Fruit fly (Drosophila melanogaster): Measurements from ENCODE around the gene CG33673.

The CG33673 gene

dm6 chr2L:1973957-1974356 lies 27.4 kb upstream of the CG33673 start, which contains the start of gene Der-1 (continued):
- TF ChIP-seq gcm2 (GFP tag; optimal IDR thresholded peaks at IDR 0.05) (no peak), CG11085 (GFP tag; IDR thresholded peaks at IDR 0.05) (no peak), corto (GFP tag; optimal IDR thresholded peaks at IDR 0.05) (no peak), CG12769 (tag; optimal IDR thresholded peaks at IDR 0.05) (no peak), nom (GFP tag; optimal IDR thresholded peaks at IDR 0.05) (no peak), CG3847 (GFP tag; IDR thresholded peaks at IDR 0.05) (no peak), D19A (tag; optimal IDR thresholded peaks at IDR 0.05) (no peak), croc (GFP tag; conservative IDR thresholded peaks at IDR 0.05) (no peak), HLH4C (GFP tag; IDR thresholded peaks at IDR 0.05; ENCODE audit: partially characterized antibody) (peak; percentile 79), dmrt11E (tag; optimal IDR thresholded peaks at IDR 0.05) (no peak), CG5180 (GFP tag; optimal IDR thresholded peaks at IDR 0.05) (no peak), CG9817 (tag; optimal IDR thresholded peaks at IDR 0.05) (no peak), gsb (GFP tag; IDR thresholded peaks at IDR 0.05) (no peak), bowl (GFP tag; IDR thresholded peaks at IDR 0.05) (no peak), rib (GFP tag; IDR thresholded peaks at IDR 0.05) (no peak), CG7928 (GFP tag; optimal IDR thresholded peaks at IDR 0.05) (no peak), Drgx (GFP tag; IDR thresholded peaks at IDR 0.05) (no peak), cwo (GFP tag; optimal IDR thresholded peaks at IDR 0.05) (no peak), CG11504 (tag; optimal IDR thresholded peaks at IDR 0.05) (no peak), vfl (GFP tag; optimal IDR thresholded peaks at IDR 0.05) (no peak), CTCF (GFP tag; optimal IDR thresholded peaks at IDR 0.05) (no peak), CG10543 (GFP tag; optimal IDR thresholded peaks at IDR 0.05) (no peak), slbo (GFP tag; IDR thresholded peaks at IDR 0.05) (peak; percentile 29; the same call in 1 of the 2 replicates), HmgZ (tag; optimal IDR thresholded peaks at IDR 0.05) (no peak), emc (GFP tag; optimal IDR thresholded peaks at IDR 0.05) (no peak), H15 (GFP tag; IDR thresholded peaks at IDR 0.05) (no peak), zf30C (GFP tag; optimal IDR thresholded peaks at IDR 0.05) (no peak), CG16779 (GFP tag; IDR thresholded peaks at IDR 0.05) (no peak), Dp (GFP tag; optimal IDR thresholded peaks at IDR 0.05) (peak; percentile 70), Nf-YC (tag; optimal IDR thresholded peaks at IDR 0.05) (peak; percentile 43), CG18764 (GFP tag; optimal IDR thresholded peaks at IDR 0.05) (no peak), sug (tag; optimal IDR thresholded peaks at IDR 0.05) (no peak), CG8924 (tag; optimal IDR thresholded peaks at IDR 0.05) (peak; percentile 35), CG12391 (tag; optimal IDR thresholded peaks at IDR 0.05) (peak; percentile 18), twi (tag; optimal IDR thresholded peaks at IDR 0.05) (no peak), cas (GFP tag; IDR thresholded peaks at IDR 0.05) (no peak), NK7.1 (GFP tag; optimal IDR thresholded peaks at IDR 0.05) (no peak), dm (GFP tag; optimal IDR thresholded peaks at IDR 0.05) (no peak), zen (tag; optimal IDR thresholded peaks at IDR 0.05) (no peak), Six4 (GFP tag; optimal IDR thresholded peaks at IDR 0.05) (no peak), HLH3B (GFP tag; IDR thresholded peaks at IDR 0.05) (no peak), Bteb2 (GFP tag; optimal IDR thresholded peaks at IDR 0.05) (no peak), ewg (GFP tag; optimal IDR thresholded peaks at IDR 0.05) (no peak), CG18011 (GFP tag; optimal IDR thresholded peaks at IDR 0.05) (no peak), dimm (GFP tag; IDR thresholded peaks at IDR 0.05) (no peak), CG33557 (GFP tag; optimal IDR thresholded peaks at IDR 0.05) (no peak), CG8359 (GFP tag; optimal IDR thresholded peaks at IDR 0.05; ENCODE audit: borderline replicate concordance) (no peak), slou (GFP tag; optimal IDR thresholded peaks at IDR 0.05) (no peak), nmo (GFP tag; optimal IDR thresholded peaks at IDR 0.05) (peak; percentile 13), Side (GFP tag; optimal IDR thresholded peaks at IDR 0.05) (no peak), luna (GFP tag; optimal IDR thresholded peaks at IDR 0.05) (no peak), p53 (GFP tag; optimal IDR thresholded peaks at IDR 0.05) (no peak)
